Fruit fly (Drosophila melanogaster) Kc167 (cell line): ENCODE results near the gene CG31267.

ENCODE experiments used
- Myc ChIP-seq: fragments of >200 bp; optimal IDR thresholded peaks from 2 replicates; lab custom pipeline; 2017; ENCODE audit warnings: missing external identifiers
- Sin3A ChIP-seq: fragments of >200 bp; optimal IDR thresholded peaks from 2 replicates; lab custom pipeline; 2018; ENCODE audit warnings: missing external identifiers
- h ChIP-seq: fragments of >200 bp; optimal IDR thresholded peaks from 3 replicates; lab custom pipeline; 2018; ENCODE audit warnings: missing external identifiers
- insv ChIP-seq: fragments of >200 bp; optimal IDR thresholded peaks from 3 replicates; lab custom pipeline; 2018; ENCODE audit warnings: missing external identifiers
- psq ChIP-seq: fragments of >200 bp; optimal IDR thresholded peaks from 2 replicates; lab custom pipeline; 2017; ENCODE audit warnings: missing external identifiers
- ttk ChIP-seq: sonication (Bioruptor generic); optimal IDR thresholded peaks from 2 replicates; lab custom pipeline; 2017; ENCODE audit warnings: missing external identifiers

Gene CG31267

dm6 chr3R:17142304-17142703 is 8.3 kb downstream of the CG31267 start, which contains the start of gene TwdlW:
Gene TwdlW (minus strand): TSS chr3R:17142404.
- TF ChIP-seq Myc (lab: Kevin White, UChicago) = no peak
- no peak for TF ChIP-seq Sin3A (lab: Kevin White, UChicago)
- no peak for TF ChIP-seq ttk (lab: Kevin White, UChicago)
- no peak for TF ChIP-seq insv

dm6 chr3R:17147647-17148244 is 13.7 kb downstream of the CG31267 start:
- no peak for TF ChIP-seq Sin3A (lab: Kevin White, UChicago)
- TF ChIP-seq psq = no peak
- no peak for TF ChIP-seq Myc (lab: Kevin White, UChicago)
- no peak for TF ChIP-seq insv
- no peak for TF ChIP-seq h (lab: Kevin White, UChicago)

DNA sequence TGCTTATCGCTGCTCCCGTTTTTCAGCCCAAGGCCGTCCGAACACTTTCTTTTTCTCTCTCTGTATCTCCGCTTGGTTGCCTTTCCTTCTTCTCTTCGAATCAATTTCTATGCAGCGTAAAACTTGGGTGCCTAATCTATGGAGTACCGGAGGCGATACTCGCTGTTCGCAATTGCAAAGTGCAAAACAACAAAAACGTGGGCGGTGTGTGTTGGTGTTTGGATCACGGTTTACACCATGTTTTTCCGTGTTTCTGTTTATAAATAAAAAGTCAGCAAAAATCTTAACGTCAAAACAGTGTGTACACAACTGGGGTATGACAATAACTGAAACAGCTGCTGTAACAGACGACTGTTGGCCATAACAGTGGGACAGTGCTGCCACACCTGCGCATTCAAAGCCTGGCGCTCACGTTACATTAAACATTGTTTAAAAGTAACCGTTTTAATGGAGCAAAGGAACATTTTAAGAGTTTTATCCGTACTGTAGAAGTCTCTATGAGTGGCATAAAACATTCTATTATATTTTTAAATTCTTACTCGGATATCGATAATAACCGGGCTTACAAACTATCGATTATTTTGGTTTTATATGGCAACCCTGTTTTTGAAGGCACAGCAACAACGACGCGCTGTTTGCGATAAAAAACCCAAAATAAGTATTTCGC is 15.2 kb downstream of the CG31267 start, which contains the start of the genes m-cup and Det:
m-cup (minus strand) TSS at position 333 of the 667 bp plus-strand sequence.
Det (plus strand) TSS at position 588 of the 667 bp plus-strand sequence.
- no peak for TF ChIP-seq Myc (lab: Kevin White, UChicago)
- TF ChIP-seq ttk (lab: Kevin White, UChicago) = no peak
- no peak for TF ChIP-seq insv
- TF ChIP-seq psq = no peak
- no peak for TF ChIP-seq h (lab: Kevin White, UChicago)

DNA sequence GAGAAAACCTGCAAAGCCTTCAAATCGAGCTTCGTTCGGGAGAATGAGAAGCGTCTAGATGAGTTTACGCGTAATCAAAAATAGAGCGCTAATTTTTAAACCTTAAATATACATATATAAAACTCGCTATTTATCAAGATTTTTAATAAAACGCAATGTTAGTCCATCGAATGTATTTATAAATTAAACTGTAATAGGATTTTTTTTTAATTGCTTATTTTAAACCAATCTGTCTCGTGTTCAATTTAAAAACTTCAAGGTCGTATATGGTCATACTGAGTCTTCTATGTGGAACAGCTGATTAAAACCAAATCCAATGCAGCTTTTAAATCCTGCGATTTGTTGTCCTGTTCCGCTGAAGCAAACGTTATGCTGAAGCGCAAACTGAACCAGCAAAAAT is 16.3 kb downstream of the CG31267 start, which contains the start of gene Smug:
Smug (plus strand) TSS at position 301 of the 400 bp plus-strand sequence.
- TF ChIP-seq Myc (lab: Kevin White, UChicago) = no peak
- no peak for TF ChIP-seq ttk (lab: Kevin White, UChicago)
- TF ChIP-seq h (lab: Kevin White, UChicago) = no peak
- TF ChIP-seq psq = no peak
- TF ChIP-seq insv = no peak
- TF ChIP-seq Sin3A (lab: Kevin White, UChicago) = no peak

DNA sequence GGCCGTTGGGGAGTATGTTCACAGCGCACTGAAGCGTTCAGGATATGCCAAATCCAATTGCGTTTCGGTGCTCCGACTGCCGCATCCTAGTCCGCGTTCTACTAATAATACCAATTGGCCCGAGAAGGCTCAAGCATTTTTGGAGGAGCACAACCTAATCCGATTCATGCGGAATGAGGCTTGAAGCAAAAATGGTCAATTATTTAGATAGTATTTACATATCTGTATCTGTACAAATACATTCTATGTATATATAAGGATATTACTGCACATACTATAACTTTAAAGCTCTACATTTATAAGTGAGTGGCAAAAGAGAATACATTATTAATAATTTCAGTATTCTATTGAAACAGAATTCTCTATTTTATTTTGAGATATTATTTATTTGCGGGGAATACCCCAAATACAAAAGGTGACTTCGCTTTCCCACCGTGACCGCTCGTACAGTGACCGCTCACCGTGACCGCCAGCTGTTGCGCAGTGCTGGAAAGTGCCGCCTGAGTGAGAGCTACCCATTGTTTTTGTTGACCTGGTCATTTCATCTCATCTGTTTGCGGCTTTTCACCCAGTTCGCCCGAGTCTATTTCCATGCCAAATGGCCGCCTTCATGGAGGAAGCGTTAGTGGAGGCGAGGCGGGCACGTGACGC is 17.5 kb downstream of the CG31267 start, which contains the start of gene CG5292:
CG5292 (plus strand) TSS at position 486 of the 651 bp plus-strand sequence.
- TF ChIP-seq Myc (lab: Kevin White, UChicago) (no peak), Sin3A (lab: Kevin White, UChicago) (no peak), ttk (lab: Kevin White, UChicago) (no peak), insv (no peak), h (lab: Kevin White, UChicago) (no peak), psq (no peak)

- TF ChIP-seq insv (no peak), psq (no peak), Myc (lab: Kevin White, UChicago) (no peak), ttk (lab: Kevin White, UChicago) (no peak), h (lab: Kevin White, UChicago) (no peak), Sin3A (lab: Kevin White, UChicago) (no peak)
Measured at dm6 chr3R:17178140-17178539, 44.1 kb downstream of the CG31267 start.
